Comparison of ENCODE assay signal across 5 fruit fly cellular contexts in genomic region chr2L:7396962-7397361, dm6.
TF ChIP-seq lines count a peak whose summit lies in the region.

No protein-coding gene starts in this region.

- no peak for TF ChIP-seq CTCF in whole organism, embryonic (GFP tag; optimal IDR thresholded peaks at IDR 0.05; lab: Kevin White, UChicago)

TF ChIP-seq in whole organism, 6 proteins besides CTCF, POLR2A, EP300 and RAD21:
- TF ChIP-seq EcR (GFP tag; optimal IDR thresholded peaks at IDR 0.05; lab: Kevin White, UChicago) (no peak), pan (optimal IDR thresholded peaks at IDR 0.05; lab: Kevin White, UChicago) (peak; percentile 29), psq (optimal IDR thresholded peaks at IDR 0.05; lab: Kevin White, UChicago) (no peak), CG8478 (optimal IDR thresholded peaks at IDR 0.05; lab: Kevin White, UChicago) (no peak), usp (GFP tag; optimal IDR thresholded peaks at IDR 0.05; lab: Kevin White, UChicago) (no peak), Dll (optimal IDR thresholded peaks at IDR 0.05; lab: Kevin White, UChicago) (no peak)
TF ChIP-seq in whole organism: peak in this region for 1.

TF ChIP-seq in whole organism, embryonic, 481 proteins besides CTCF, POLR2A, EP300 and RAD21 (continues in another document):
- no peak for TF ChIP-seq CG3838 (GFP tag; optimal IDR thresholded peaks at IDR 0.05; lab: Kevin White, UChicago)
- TF ChIP-seq MTF-1 (GFP tag; optimal IDR thresholded peaks at IDR 0.05; lab: Kevin White, UChicago; ENCODE audit: borderline replicate concordance) = peak; percentile 37
- no peak for TF ChIP-seq CG4617 (GFP tag; optimal IDR thresholded peaks at IDR 0.05; lab: Kevin White, UChicago; ENCODE audit: borderline replicate concordance)
- peak; percentile 20; the same call in 1 of the 2 replicates for TF ChIP-seq MBD-R2 (GFP tag; IDR thresholded peaks at IDR 0.05; lab: Robert Waterston, UW)
- peak; percentile 84 for TF ChIP-seq CG11504 (tag; optimal IDR thresholded peaks at IDR 0.05; lab: Kevin White, UChicago)
- peak; percentile 13 to 69 for TF ChIP-seq Hr51 (GFP tag; optimal IDR thresholded peaks at IDR 0.05; lab: Kevin White, UChicago)
- peak; percentile 64 for TF ChIP-seq CG10209 (GFP tag; optimal IDR thresholded peaks at IDR 0.05; lab: Kevin White, UChicago)
- TF ChIP-seq CG16779 (GFP tag; IDR thresholded peaks at IDR 0.05; lab: Robert Waterston, UW) = no peak
- no peak for TF ChIP-seq lov (optimal IDR thresholded peaks at IDR 0.05; lab: Kevin White, UChicago)
- no peak for TF ChIP-seq lov (GFP tag; IDR thresholded peaks at IDR 0.05; lab: Robert Waterston, UW)
- TF ChIP-seq Scr (GFP tag; IDR thresholded peaks at IDR 0.05; lab: Robert Waterston, UW; ENCODE audit: partially characterized antibody) = no peak
- no peak for TF ChIP-seq CrebB (tag; optimal IDR thresholded peaks at IDR 0.05; lab: Kevin White, UChicago)
- peak; percentile 58; the same call in 1 of the 2 replicates for TF ChIP-seq ara (GFP tag; IDR thresholded peaks at IDR 0.05; lab: Robert Waterston, UW)
- TF ChIP-seq CG4360 (GFP tag; IDR thresholded peaks at IDR 0.05; lab: Robert Waterston, UW) = no peak
- TF ChIP-seq cg (GFP tag; optimal IDR thresholded peaks at IDR 0.05; lab: Kevin White, UChicago) = no peak
- peak; percentile 77 for TF ChIP-seq Sox102F (GFP tag; optimal IDR thresholded peaks at IDR 0.05; lab: Kevin White, UChicago)
- TF ChIP-seq CG12942 (GFP tag; optimal IDR thresholded peaks at IDR 0.05; lab: Kevin White, UChicago) = peak; percentile 40
- TF ChIP-seq Fer3 (tag; optimal IDR thresholded peaks at IDR 0.05; lab: Kevin White, UChicago) = peak; percentile 75
- no peak for TF ChIP-seq CG2129 (GFP tag; IDR thresholded peaks at IDR 0.05; lab: Robert Waterston, UW; ENCODE audit: partially characterized antibody)
- TF ChIP-seq Lpt (GFP tag; optimal IDR thresholded peaks at IDR 0.05; lab: Kevin White, UChicago) = no peak

TF ChIP-seq in whole organism, prepupa, 60 proteins besides CTCF, POLR2A, EP300 and RAD21 (continues in another document):
- TF ChIP-seq CG6808 (GFP tag; optimal IDR thresholded peaks at IDR 0.05; lab: Kevin White, UChicago) (peak; percentile 77), lz (GFP tag; optimal IDR thresholded peaks at IDR 0.05; lab: Kevin White, UChicago) (peak; percentile 72), CG6276 (GFP tag; optimal IDR thresholded peaks at IDR 0.05; lab: Kevin White, UChicago) (peak; percentile 52), CG16779 (tag; optimal IDR thresholded peaks at IDR 0.05; lab: Kevin White, UChicago) (peak; percentile 44), Sox15 (GFP tag; optimal IDR thresholded peaks at IDR 0.05; lab: Kevin White, UChicago) (peak; percentile 58), Hr4 (GFP tag; optimal IDR thresholded peaks at IDR 0.05; lab: Kevin White, UChicago) (peak; percentile 66), topi (GFP tag; optimal IDR thresholded peaks at IDR 0.05; lab: Kevin White, UChicago) (peak; percentile 66), CG11294 (GFP tag; IDR thresholded peaks at IDR 0.05; lab: Robert Waterston, UW) (peak; percentile 74; the same call in 1 of the 2 replicates), salr (GFP tag; optimal IDR thresholded peaks at IDR 0.05; lab: Kevin White, UChicago) (peak; percentile 37 to 47), spab (GFP tag; optimal IDR thresholded peaks at IDR 0.05; lab: Kevin White, UChicago) (peak; percentile 74), Sox14 (GFP tag; optimal IDR thresholded peaks at IDR 0.05; lab: Kevin White, UChicago) (peak; percentile 74), Ets21C (GFP tag; optimal IDR thresholded peaks at IDR 0.05; lab: Kevin White, UChicago) (peak; percentile 53), esn (GFP tag; optimal IDR thresholded peaks at IDR 0.05; lab: Kevin White, UChicago) (peak; percentile 76), CG9139 (GFP tag; optimal IDR thresholded peaks at IDR 0.05; lab: Kevin White, UChicago) (peak; percentile 54), CG11902 (GFP tag; optimal IDR thresholded peaks at IDR 0.05; lab: Kevin White, UChicago) (peak; percentile 53), CG7368 (GFP tag; optimal IDR thresholded peaks at IDR 0.05; lab: Kevin White, UChicago) (peak; percentile 71), dac (GFP tag; optimal IDR thresholded peaks at IDR 0.05; lab: Kevin White, UChicago) (no peak), Met (GFP tag; optimal IDR thresholded peaks at IDR 0.05; lab: Kevin White, UChicago) (peak; percentile 72), CG8319 (GFP tag; optimal IDR thresholded peaks at IDR 0.05; lab: Kevin White, UChicago) (peak; percentile 78), Hr39 (GFP tag; optimal IDR thresholded peaks at IDR 0.05; lab: Kevin White, UChicago) (peak; percentile 68), Eip93F (GFP tag; optimal IDR thresholded peaks at IDR 0.05; lab: Kevin White, UChicago) (no peak), CG8632 (GFP tag; optimal IDR thresholded peaks at IDR 0.05; lab: Kevin White, UChicago) (peak; percentile 53)

TF ChIP-seq in whole organism, pupa, 21 proteins besides CTCF, POLR2A, EP300 and RAD21:
- peak; percentile 65 for TF ChIP-seq gl (tag; optimal IDR thresholded peaks at IDR 0.05; lab: Kevin White, UChicago)
- TF ChIP-seq Pif1B (GFP tag; optimal IDR thresholded peaks at IDR 0.05; lab: Kevin White, UChicago) = peak; percentile 48
- TF ChIP-seq rn (GFP tag; IDR thresholded peaks at IDR 0.05; lab: Robert Waterston, UW) = peak; percentile 35; the same call in 1 of the 2 replicates
- TF ChIP-seq D1 (tag; optimal IDR thresholded peaks at IDR 0.05; lab: Kevin White, UChicago) = no peak
- TF ChIP-seq Ets98B (GFP tag; IDR thresholded peaks at IDR 0.05; lab: Robert Waterston, UW) = peak; percentile 83
- no peak; the same call in none of the 3 replicates for TF ChIP-seq fd96Ca (GFP tag; IDR thresholded peaks at IDR 0.05; lab: Robert Waterston, UW)
- TF ChIP-seq CG14655 (GFP tag; optimal IDR thresholded peaks at IDR 0.05; lab: Kevin White, UChicago) = peak; percentile 71
- TF ChIP-seq CG15710 (tag; optimal IDR thresholded peaks at IDR 0.05; lab: Kevin White, UChicago) = peak; percentile 76
- TF ChIP-seq CG4496 (GFP tag; IDR thresholded peaks at IDR 0.05; lab: Robert Waterston, UW) = peak; percentile 90
- TF ChIP-seq Snoo (tag; optimal IDR thresholded peaks at IDR 0.05; lab: Kevin White, UChicago) = peak; percentile 64
- TF ChIP-seq CG10348 (GFP tag; IDR thresholded peaks at IDR 0.05; lab: Robert Waterston, UW) = no peak
- peak; percentile 78 for TF ChIP-seq CG32121 (GFP tag; IDR thresholded peaks at IDR 0.05; lab: Robert Waterston, UW)
- TF ChIP-seq CG9948 (tag; optimal IDR thresholded peaks at IDR 0.05; lab: Kevin White, UChicago) = peak; percentile 68
- TF ChIP-seq CG13204 (GFP tag; optimal IDR thresholded peaks at IDR 0.05; lab: Kevin White, UChicago) = no peak
- TF ChIP-seq CG17806 (tag; optimal IDR thresholded peaks at IDR 0.05; lab: Kevin White, UChicago) = peak; percentile 79
- TF ChIP-seq Pif1A (GFP tag; optimal IDR thresholded peaks at IDR 0.05; lab: Kevin White, UChicago) = peak; percentile 79
- no peak for TF ChIP-seq EcR (GFP tag; optimal IDR thresholded peaks at IDR 0.05; lab: Kevin White, UChicago)
- peak; percentile 69 for TF ChIP-seq CG8301 (tag; optimal IDR thresholded peaks at IDR 0.05; lab: Kevin White, UChicago)
- TF ChIP-seq CG12605 (GFP tag; IDR thresholded peaks at IDR 0.05; lab: Robert Waterston, UW) = peak; percentile 39; the same call in 1 of the 2 replicates
- TF ChIP-seq CG8159 (tag; optimal IDR thresholded peaks at IDR 0.05; lab: Kevin White, UChicago) = peak; percentile 86
- TF ChIP-seq CG34367 (tag; optimal IDR thresholded peaks at IDR 0.05; lab: Kevin White, UChicago) = peak; percentile 53

TF ChIP-seq in whole organism, wandering third instar larva, 38 proteins besides CTCF, POLR2A, EP300 and RAD21 (continues in another document):
- TF ChIP-seq br (GFP tag; optimal IDR thresholded peaks at IDR 0.05; lab: Kevin White, UChicago) = peak; percentile 67
- no peak for TF ChIP-seq Dif (GFP tag; optimal IDR thresholded peaks at IDR 0.05; lab: Kevin White, UChicago; ENCODE audit: partially characterized antibody)
- peak; percentile 64 for TF ChIP-seq dmrt93B (GFP tag; optimal IDR thresholded peaks at IDR 0.05; lab: Kevin White, UChicago)
- TF ChIP-seq Sp1 (GFP tag; optimal IDR thresholded peaks at IDR 0.05; lab: Kevin White, UChicago) = peak; percentile 23
- peak; percentile 69 for TF ChIP-seq h (GFP tag; optimal IDR thresholded peaks at IDR 0.05; lab: Kevin White, UChicago)
- no peak for TF ChIP-seq lola (GFP tag; optimal IDR thresholded peaks at IDR 0.05; lab: Kevin White, UChicago)
- TF ChIP-seq CG9705 (GFP tag; optimal IDR thresholded peaks at IDR 0.05; lab: Kevin White, UChicago) = no peak
- TF ChIP-seq GATAd (GFP tag; optimal IDR thresholded peaks at IDR 0.05; lab: Kevin White, UChicago) = no peak
- no peak for TF ChIP-seq jim (GFP tag; optimal IDR thresholded peaks at IDR 0.05; lab: Kevin White, UChicago)
- no peak for TF ChIP-seq Hr78 (GFP tag; optimal IDR thresholded peaks at IDR 0.05; lab: Kevin White, UChicago)
- TF ChIP-seq fru (GFP tag; optimal IDR thresholded peaks at IDR 0.05; lab: Kevin White, UChicago) = peak; percentile 84
- TF ChIP-seq sv (GFP tag; optimal IDR thresholded peaks at IDR 0.05; lab: Kevin White, UChicago) = peak; percentile 38
- peak; percentile 70 for TF ChIP-seq rgr (GFP tag; optimal IDR thresholded peaks at IDR 0.05; lab: Kevin White, UChicago)
- TF ChIP-seq dsf (GFP tag; optimal IDR thresholded peaks at IDR 0.05; lab: Kevin White, UChicago; ENCODE audit: borderline replicate concordance) = no peak
- no peak for TF ChIP-seq Dfd (GFP tag; optimal IDR thresholded peaks at IDR 0.05; lab: Kevin White, UChicago)
- peak; percentile 69 for TF ChIP-seq OdsH (GFP tag; optimal IDR thresholded peaks at IDR 0.05; lab: Kevin White, UChicago)
- no peak for TF ChIP-seq Mio (GFP tag; optimal IDR thresholded peaks at IDR 0.05; lab: Kevin White, UChicago)
- TF ChIP-seq Jra (GFP tag; optimal IDR thresholded peaks at IDR 0.05; lab: Kevin White, UChicago) = no peak
- TF ChIP-seq Vsx2 (GFP tag; optimal IDR thresholded peaks at IDR 0.05; lab: Kevin White, UChicago; ENCODE audit: partially characterized antibody) = no peak
- no peak for TF ChIP-seq pan (optimal IDR thresholded peaks at IDR 0.05; lab: Kevin White, UChicago)
- TF ChIP-seq Rel (GFP tag; optimal IDR thresholded peaks at IDR 0.05; lab: Kevin White, UChicago) = no peak
- no peak for TF ChIP-seq Rel (tag; optimal IDR thresholded peaks at IDR 0.05; lab: Kevin White, UChicago)
- no peak for TF ChIP-seq N (GFP tag; optimal IDR thresholded peaks at IDR 0.05; lab: Kevin White, UChicago)
- peak; percentile 14 for TF ChIP-seq woc (GFP tag; optimal IDR thresholded peaks at IDR 0.05; lab: Kevin White, UChicago)
- TF ChIP-seq foxo (GFP tag; optimal IDR thresholded peaks at IDR 0.05; lab: Kevin White, UChicago) = peak in 1 of 2 experiments; percentile 82
- peak; percentile 30 for TF ChIP-seq psq (GFP tag; optimal IDR thresholded peaks at IDR 0.05; lab: Kevin White, UChicago)
- no peak for TF ChIP-seq Hr83 (GFP tag; optimal IDR thresholded peaks at IDR 0.05; lab: Kevin White, UChicago; ENCODE audit: poor library complexity, severe bottlenecking)
- TF ChIP-seq Myc (optimal IDR thresholded peaks at IDR 0.05; lab: Kevin White, UChicago) = no peak
- TF ChIP-seq brk (GFP tag; optimal IDR thresholded peaks at IDR 0.05; lab: Kevin White, UChicago) = no peak
